Worm (Caenorhabditis elegans) whole organism, late embryonic: ENCODE results near the gene srw-42.
"Not testable (repeated sequence)": the region's sequence is repeated elsewhere in the genome, so short reads cannot be mapped to it uniquely, and the experiment has no call there.

Source experiments
- C38D4.7 ChIP-seq: fragments of 200-800 bp; sonication (Bioruptor generic); optimal IDR thresholded peaks from 2 replicates; lab custom pipeline; 2018; ENCODE audit warnings: mild to moderate bottlenecking, missing genetic modification characterization, moderate library complexity, missing compliant biosample characterization
- F13H6.1 ChIP-seq: sonication (generic microtip); optimal IDR thresholded peaks from 2 replicates; lab custom pipeline; 2016; ENCODE audit warnings: missing genetic modification characterization, missing compliant biosample characterization
- Y22D7AL.16 ChIP-seq: sonication (generic microtip); optimal IDR thresholded peaks from 2 replicates; lab custom pipeline; 2016; ENCODE audit warnings: missing genetic modification characterization, missing compliant biosample characterization
- ahr-1 ChIP-seq: sonication (generic microtip); optimal IDR thresholded peaks from 2 replicates; lab custom pipeline; 2016; ENCODE audit warnings: missing genetic modification characterization, missing compliant biosample characterization
- ama-1 ChIP-seq: fragments of 150-350 bp; optimal IDR thresholded peaks from 2 replicates; lab custom pipeline; 2014
- ceh-2 ChIP-seq: sonication (generic microtip); optimal IDR thresholded peaks from 2 replicates; lab custom pipeline; 2016; ENCODE audit warnings: missing genotype, missing genetic modification characterization, missing compliant biosample characterization
- ceh-24 ChIP-seq: sonication (generic microtip); optimal IDR thresholded peaks from 2 replicates; lab custom pipeline; 2016; ENCODE audit warnings: mild to moderate bottlenecking, missing genetic modification characterization, missing compliant biosample characterization
- ceh-30 ChIP-seq: fragments of 150-350 bp; optimal IDR thresholded peaks from 2 replicates; lab custom pipeline; 2014; ENCODE audit warnings: missing biosample characterization, missing genetic modification characterization
- ceh-31 ChIP-seq: sonication (generic microtip); optimal IDR thresholded peaks from 2 replicates; lab custom pipeline; 2016; ENCODE audit warnings: missing genetic modification characterization, missing compliant biosample characterization
- ceh-48 ChIP-seq: sonication (generic microtip); optimal IDR thresholded peaks from 2 replicates; lab custom pipeline; 2016; ENCODE audit warnings: missing genetic modification characterization, inconsistent platforms, missing compliant biosample characterization
- ceh-6 ChIP-seq: fragments of 200-800 bp; sonication (Bioruptor generic); optimal IDR thresholded peaks from 2 replicates; lab custom pipeline; 2018; ENCODE audit warnings: mild to moderate bottlenecking, missing genetic modification characterization, missing compliant biosample characterization
- che-1 ChIP-seq: sonication (generic microtip); optimal IDR thresholded peaks from 2 replicates; lab custom pipeline; 2016; ENCODE audit warnings: mild to moderate bottlenecking, missing genetic modification characterization, missing compliant biosample characterization
- dmd-4 ChIP-seq: sonication (generic microtip); optimal IDR thresholded peaks from 2 replicates; lab custom pipeline; 2016; ENCODE audit warnings: borderline replicate concordance, missing genetic modification characterization, missing compliant biosample characterization
- elt-2 ChIP-seq: sonication (generic microtip); optimal IDR thresholded peaks from 2 replicates; lab custom pipeline; 2016; ENCODE audit warnings: missing genetic modification reagents, missing genetic modification characterization, missing compliant biosample characterization
- ets-4 ChIP-seq: sonication (generic microtip); optimal IDR thresholded peaks from 2 replicates; lab custom pipeline; 2016; ENCODE audit warnings: missing genetic modification characterization, missing compliant biosample characterization
- eyg-1 ChIP-seq: sonication (generic microtip); optimal IDR thresholded peaks from 2 replicates; lab custom pipeline; 2016; ENCODE audit warnings: missing genotype, missing genetic modification characterization, missing compliant biosample characterization
- fax-1 ChIP-seq: sonication (generic microtip); optimal IDR thresholded peaks from 2 replicates; lab custom pipeline; 2016; ENCODE audit warnings: missing genotype, missing genetic modification characterization, missing compliant biosample characterization
- hlh-15 ChIP-seq: sonication (generic microtip); optimal IDR thresholded peaks from 2 replicates; lab custom pipeline; 2016; ENCODE audit warnings: missing genetic modification characterization, missing compliant biosample characterization
- hlh-6 ChIP-seq: sonication (generic microtip); optimal IDR thresholded peaks from 2 replicates; lab custom pipeline; 2016; ENCODE audit warnings: missing genotype, missing genetic modification characterization, missing compliant biosample characterization
- hlh-8 ChIP-seq: sonication (generic microtip); optimal IDR thresholded peaks from 2 replicates; lab custom pipeline; 2016; ENCODE audit warnings: missing genotype, missing genetic modification characterization, missing compliant biosample characterization
- madf-2 ChIP-seq: sonication (generic microtip); optimal IDR thresholded peaks from 2 replicates; lab custom pipeline; 2017; ENCODE audit warnings: missing genetic modification characterization, missing compliant biosample characterization
- mec-3 ChIP-seq: sonication (generic microtip); optimal IDR thresholded peaks from 2 replicates; lab custom pipeline; 2016; ENCODE audit warnings: borderline replicate concordance, missing genetic modification characterization, missing compliant biosample characterization
- nhr-11 ChIP-seq: fragments of 150-350 bp; optimal IDR thresholded peaks from 2 replicates; lab custom pipeline; 2014; ENCODE audit warnings: missing biosample characterization, missing genetic modification characterization
- npax-4 ChIP-seq: sonication (generic microtip); optimal IDR thresholded peaks from 2 replicates; lab custom pipeline; 2016; ENCODE audit warnings: missing genetic modification characterization, missing compliant biosample characterization
- pag-3 ChIP-seq: sonication (generic microtip); optimal IDR thresholded peaks from 2 replicates; lab custom pipeline; 2016; ENCODE audit warnings: missing compliant biosample characterization, missing genetic modification characterization, borderline replicate concordance
- pat-9 ChIP-seq: fragments of 200-800 bp; sonication (Bioruptor generic); optimal IDR thresholded peaks from 2 replicates; lab custom pipeline; 2018; ENCODE audit warnings: mild to moderate bottlenecking, missing genetic modification characterization, moderate library complexity, missing compliant biosample characterization
- pha-4 ChIP-seq: fragments of 150-350 bp; optimal IDR thresholded peaks from 2 replicates; lab custom pipeline; 2018; ENCODE audit warnings: missing biosample characterization, missing genetic modification reagents, missing genetic modification characterization
- pqm-1 ChIP-seq: sonication (generic microtip); optimal IDR thresholded peaks from 2 replicates; lab custom pipeline; 2016; ENCODE audit warnings: missing genetic modification characterization, missing compliant biosample characterization
- pros-1 ChIP-seq: fragments of 150-350 bp; optimal IDR thresholded peaks from 2 replicates; lab custom pipeline; 2014; ENCODE audit warnings: missing biosample characterization, missing genetic modification reagents, missing genetic modification characterization
- sox-2 ChIP-seq: fragments of 200-800 bp; sonication (Bioruptor generic); IDR thresholded peaks from 2 replicates; pipeline ENCODE4 v1.3.6; 2022; ENCODE audit warnings: missing genetic modification reagents, missing genetic modification characterization, missing compliant biosample characterization
- sox-4 ChIP-seq: sonication (generic microtip); optimal IDR thresholded peaks from 2 replicates; lab custom pipeline; 2017; ENCODE audit warnings: mild to moderate bottlenecking, missing genetic modification characterization, inconsistent platforms, missing compliant biosample characterization
- syd-9 ChIP-seq: sonication (generic microtip); optimal IDR thresholded peaks from 2 replicates; lab custom pipeline; 2016; ENCODE audit warnings: mild to moderate bottlenecking, missing genetic modification characterization, moderate library complexity, missing compliant biosample characterization
- tbx-7 ChIP-seq: sonication (generic microtip); optimal IDR thresholded peaks from 2 replicates; lab custom pipeline; 2016; ENCODE audit warnings: missing genotype, missing genetic modification characterization, missing compliant biosample characterization
- ttx-3 ChIP-seq: sonication (generic microtip); optimal IDR thresholded peaks from 2 replicates; lab custom pipeline; 2016; ENCODE audit warnings: missing genetic modification reagents, missing genetic modification characterization, missing compliant biosample characterization
- unc-42 ChIP-seq: sonication (generic microtip); optimal IDR thresholded peaks from 2 replicates; lab custom pipeline; 2016; ENCODE audit warnings: missing genotype, missing genetic modification characterization, missing compliant biosample characterization
- zip-5 ChIP-seq: sonication (generic microtip); optimal IDR thresholded peaks from 2 replicates; lab custom pipeline; 2016; ENCODE audit warnings: missing genetic modification characterization, missing compliant biosample characterization

The srw-42 gene

ce11 chrV:16654242-16654641 lies 39.4 kb downstream of the srw-42 start, which contains the start of gene W06G6.15:
Gene W06G6.15, plus strand, starts transcription at chrV:16654542.
- TF ChIP-seq ceh-31; pag-3 (tag; lab: Kevin White, UChicago); eyg-1: not testable (repeated sequence)

- not testable (repeated sequence) for TF ChIP-seq ceh-30 (tag; lab: Kevin White, UChicago); sox-2 (GFP tag; lab: Robert Waterston, UW); ttx-3
Measured at ce11 chrV:16649200-16649599, 44.4 kb downstream of the srw-42 start, which contains the start of gene W06G6.11. Gene W06G6.11, minus strand, starts transcription at chrV:16649300.

ce11 chrV:16648317-16649018 lies 45.2 kb downstream of the srw-42 start, which contains the start of gene W06G6.20:
Gene W06G6.20, minus strand, starts transcription at chrV:16648367.
- TF ChIP-seq pros-1 (tag; lab: Kevin White, UChicago) (no peak), unc-42 (no peak), ceh-2 (no peak), pat-9 (tag; lab: Kevin White, UChicago) (no peak), npax-4 (no peak), ceh-48 (tag; lab: Kevin White, UChicago) (no peak), ets-4 (tag; lab: Kevin White, UChicago) (no peak), fax-1 (no peak), sox-4 (tag; lab: Kevin White, UChicago) (no peak), ceh-24 (no peak), nhr-11 (tag; lab: Kevin White, UChicago) (no peak), pqm-1 (tag; lab: Kevin White, UChicago) (no peak), C38D4.7 (GFP tag; lab: Kevin White, UChicago) (no peak), hlh-6 (no peak), ahr-1 (no peak), pha-4 (tag; lab: Kevin White, UChicago) (no peak), syd-9 (tag; lab: Kevin White, UChicago) (no peak), zip-5 (no peak), mec-3 (tag; lab: Kevin White, UChicago) (no peak)

- TF ChIP-seq ama-1 = no peak
- TF ChIP-seq pros-1 (tag; lab: Kevin White, UChicago) = no peak
Measured at ce11 chrV:16647093-16647492, 46.5 kb downstream of the srw-42 start, which contains the start of gene W06G6.10. Gene W06G6.10, minus strand, starts transcription at chrV:16647193.

- TF ChIP-seq C38D4.7 (GFP tag; lab: Kevin White, UChicago) (no peak), madf-2 (no peak), che-1 (tag; lab: Kevin White, UChicago) (no peak), ceh-6 (no peak), pha-4 (tag; lab: Kevin White, UChicago) (no peak), elt-2 (no peak), dmd-4 (tag; lab: Kevin White, UChicago) (no peak), ttx-3 (no peak), hlh-6 (no peak), ceh-31 (no peak)
Measured at ce11 chrV:16646372-16646771, 47.3 kb downstream of the srw-42 start, which contains the start of gene W06G6.9. Gene W06G6.9, minus strand, starts transcription at chrV:16646472.

ce11 chrV:16645201-16645940 lies 48.3 kb downstream of the srw-42 start, which contains the start of gene W06G6.17:
Gene W06G6.17, minus strand, starts transcription at chrV:16645251.
- TF ChIP-seq hlh-8 (tag; lab: Kevin White, UChicago) = no peak
- TF ChIP-seq zip-5 = no peak
- no peak for TF ChIP-seq pqm-1 (tag; lab: Kevin White, UChicago)
- TF ChIP-seq nhr-11 (tag; lab: Kevin White, UChicago) = no peak
- no peak for TF ChIP-seq pha-4 (tag; lab: Kevin White, UChicago)
- TF ChIP-seq C38D4.7 (GFP tag; lab: Kevin White, UChicago) = no peak
- TF ChIP-seq mec-3 (tag; lab: Kevin White, UChicago) = no peak
- TF ChIP-seq F13H6.1 (tag; lab: Kevin White, UChicago) = no peak
- TF ChIP-seq hlh-15 = no peak
- TF ChIP-seq tbx-7 (tag; lab: Kevin White, UChicago) = no peak
- TF ChIP-seq Y22D7AL.16 (tag; lab: Kevin White, UChicago) = no peak
